Worm (Caenorhabditis elegans) whole organism, young adult: ENCODE measurements around the gene srh-174.

Experiments used
- F23B12.7 ChIP-seq: sonication (generic microtip); optimal IDR thresholded peaks from 2 replicates; lab custom pipeline; 2017; ENCODE audit warnings: missing genetic modification characterization, mild to moderate bottlenecking, missing compliant biosample characterization, antibody characterized with exemption, moderate library complexity; ENCODE audit not compliant: insufficient read depth
- F33H1.4 ChIP-seq: fragments of 200-800 bp; sonication (Bioruptor generic); IDR thresholded peaks from 2 replicates; pipeline ENCODE4 v1.3.6; 2022; ENCODE audit warnings: missing genetic modification reagents, missing genetic modification characterization, missing compliant biosample characterization
- F37B4.10 ChIP-seq: fragments of 200-800 bp; sonication (Bioruptor generic); IDR thresholded peaks from 2 replicates; pipeline ENCODE4 v1.3.6; 2022; ENCODE audit warnings: missing genetic modification characterization, missing compliant biosample characterization
- F55B11.4 ChIP-seq: sonication (generic microtip); optimal IDR thresholded peaks from 2 replicates; lab custom pipeline; 2016; ENCODE audit warnings: missing compliant biosample characterization, missing genetic modification characterization, borderline replicate concordance; ENCODE audit not compliant: insufficient read depth
- K12H6.12 ChIP-seq: fragments of 200-800 bp; sonication (Bioruptor generic); optimal IDR thresholded peaks from 2 replicates; lab custom pipeline; 2018; ENCODE audit warnings: mild to moderate bottlenecking, missing genetic modification characterization, missing compliant biosample characterization
- akir-1 ChIP-seq: fragments of 200-800 bp; sonication (Bioruptor generic); optimal IDR thresholded peaks from 2 replicates; lab custom pipeline; 2018; ENCODE audit warnings: mild to moderate bottlenecking, missing genetic modification characterization, moderate library complexity, missing compliant biosample characterization
- aptf-2 ChIP-seq: fragments of 200-800 bp; sonication (Bioruptor generic); conservative IDR thresholded peaks from 2 replicates; pipeline ENCODE4 v1.3.6; 2022; ENCODE audit warnings: missing genetic modification reagents, missing genetic modification characterization, missing compliant biosample characterization
- attf-3 ChIP-seq: fragments of 200-800 bp; sonication (Bioruptor generic); conservative IDR thresholded peaks from 2 replicates; pipeline ENCODE4 v1.3.6; 2022; ENCODE audit warnings: missing genetic modification reagents, missing genetic modification characterization, missing compliant biosample characterization
- bed-2 ChIP-seq: fragments of 200-800 bp; sonication (Bioruptor generic); IDR thresholded peaks from 2 replicates; pipeline ENCODE4 v1.3.6; 2022; ENCODE audit warnings: missing genetic modification reagents, missing genetic modification characterization, missing compliant biosample characterization
- ccch-3 ChIP-seq: fragments of 200-800 bp; sonication (Bioruptor generic); optimal IDR thresholded peaks from 2 replicates; lab custom pipeline; 2018; ENCODE audit warnings: mild to moderate bottlenecking, missing genetic modification characterization, missing compliant biosample characterization
- ceh-40 ChIP-seq: fragments of 200-800 bp; sonication (Bioruptor generic); IDR thresholded peaks from 2 replicates; pipeline ENCODE4 v1.3.6; 2022; ENCODE audit warnings: missing genetic modification characterization, missing compliant biosample characterization
- dpl-1 ChIP-seq: fragments of 150-350 bp; optimal IDR thresholded peaks from 2 replicates; lab custom pipeline; 2014; ENCODE audit warnings: missing biosample characterization, missing genetic modification reagents, missing genetic modification characterization
- egl-18 ChIP-seq: fragments of 200-800 bp; sonication (Bioruptor generic); IDR thresholded peaks from 2 replicates; pipeline ENCODE4 v1.3.6; 2022; ENCODE audit warnings: missing genetic modification reagents, missing genetic modification characterization, missing compliant biosample characterization
- egrh-3 ChIP-seq: fragments of 200-800 bp; sonication (Bioruptor generic); IDR thresholded peaks from 2 replicates; pipeline ENCODE4 v1.3.6; 2022; ENCODE audit warnings: missing genetic modification reagents, missing genetic modification characterization, missing compliant biosample characterization
- ekl-4 ChIP-seq: fragments of 200-800 bp; sonication (Bioruptor generic); IDR thresholded peaks from 2 replicates; pipeline ENCODE4 v1.3.6; 2022; ENCODE audit warnings: missing genetic modification reagents, missing genetic modification characterization, missing compliant biosample characterization
- hlh-12 ChIP-seq: sonication (generic microtip); optimal IDR thresholded peaks from 2 replicates; lab custom pipeline; 2016; ENCODE audit warnings: missing genetic modification characterization, missing compliant biosample characterization
- hsf-1 ChIP-seq: fragments of 200-800 bp; sonication (Bioruptor generic); IDR thresholded peaks from 2 replicates; pipeline ENCODE4 v1.3.6; 2022; ENCODE audit warnings: missing genetic modification reagents, missing genetic modification characterization, missing compliant biosample characterization
- lir-1 ChIP-seq: fragments of 200-800 bp; sonication (Bioruptor generic); conservative IDR thresholded peaks from 2 replicates; pipeline ENCODE4 v1.3.6; 2022; ENCODE audit warnings: missing genetic modification reagents, missing genetic modification characterization, missing compliant biosample characterization
- madf-3 ChIP-seq: fragments of 200-800 bp; sonication (Bioruptor generic); IDR thresholded peaks from 2 replicates; pipeline ENCODE4 v1.3.6; 2022; ENCODE audit warnings: missing genetic modification reagents, missing genetic modification characterization, missing compliant biosample characterization
- mel-28 ChIP-seq: sonication (generic microtip); optimal IDR thresholded peaks from 2 replicates; lab custom pipeline; 2016; ENCODE audit warnings: borderline replicate concordance, mild to moderate bottlenecking, missing genetic modification characterization, missing compliant biosample characterization
- mes-4 ChIP-seq: sonication (generic microtip); optimal IDR thresholded peaks from 2 replicates; lab custom pipeline; 2016; ENCODE audit warnings: missing genotype, missing genetic modification characterization, missing compliant biosample characterization
- nfyb-1 ChIP-seq: fragments of 200-800 bp; sonication (Bioruptor generic); IDR thresholded peaks from 2 replicates; pipeline ENCODE4 v1.3.6; 2022; ENCODE audit warnings: missing genetic modification reagents, missing genetic modification characterization, missing compliant biosample characterization
- nhr-90 ChIP-seq: sonication (generic microtip); optimal IDR thresholded peaks from 2 replicates; lab custom pipeline; 2016; ENCODE audit warnings: missing genotype, mild to moderate bottlenecking, missing genetic modification characterization, missing compliant biosample characterization
- repo-1 ChIP-seq: sonication (generic microtip); optimal IDR thresholded peaks from 2 replicates; lab custom pipeline; 2017; ENCODE audit warnings: mild to moderate bottlenecking, missing genetic modification characterization, missing compliant biosample characterization
- sdz-38 ChIP-seq: sonication (generic microtip); optimal IDR thresholded peaks from 2 replicates; lab custom pipeline; 2016; ENCODE audit warnings: missing genotype, missing genetic modification characterization, missing compliant biosample characterization
- sea-2 ChIP-seq: fragments of 200-800 bp; sonication (Bioruptor generic); IDR thresholded peaks from 2 replicates; pipeline ENCODE4 v1.3.6; 2022; ENCODE audit warnings: missing genetic modification characterization, missing compliant biosample characterization
- snpc-3.4 ChIP-seq: sonication (generic microtip); optimal IDR thresholded peaks from 2 replicates; lab custom pipeline; 2017; ENCODE audit warnings: missing genetic modification characterization, mild to moderate bottlenecking, missing compliant biosample characterization, antibody characterized with exemption, moderate library complexity, missing genotype, missing genetic modification reagents
- snpc-4 ChIP-seq, 5 experiments: fragments of 150-350 bp in 1 of 5; sonication (generic microtip) in 4 of 5; optimal IDR thresholded peaks; 2 replicates each; lab custom pipeline; 2014 to 2018; ENCODE audit warnings: missing genetic modification characterization in 5 of 5, missing biosample characterization in 3 of 5, antibody characterized with exemption in 2 of 5, mild to moderate bottlenecking in 2 of 5, missing compliant biosample characterization in 2 of 5, missing genotype in 2 of 5, moderate library complexity in 2 of 5, missing genetic modification reagents in 1 of 5
- tbx-9 ChIP-seq: sonication (generic microtip); optimal IDR thresholded peaks from 2 replicates; lab custom pipeline; 2016; ENCODE audit warnings: borderline replicate concordance, missing genetic modification characterization, inconsistent platforms, missing compliant biosample characterization
- unc-62 ChIP-seq: fragments of 150-350 bp; optimal IDR thresholded peaks from 2 replicates; lab custom pipeline; 2014; ENCODE audit warnings: missing biosample characterization, missing genetic modification reagents, missing genetic modification characterization
- zfh-2 ChIP-seq: fragments of 200-800 bp; sonication (Bioruptor generic); conservative IDR thresholded peaks from 2 replicates; pipeline ENCODE4 v1.3.6; 2022; ENCODE audit warnings: missing genetic modification reagents, missing genetic modification characterization, missing compliant biosample characterization
- ztf-22 ChIP-seq: fragments of 200-800 bp; sonication (Bioruptor generic); optimal IDR thresholded peaks from 2 replicates; lab custom pipeline; 2018; ENCODE audit warnings: mild to moderate bottlenecking, missing genetic modification characterization, moderate library complexity, missing compliant biosample characterization
- ztf-26 ChIP-seq: sonication (generic microtip); optimal IDR thresholded peaks from 2 replicates; lab custom pipeline; 2017; ENCODE audit warnings: missing genetic modification characterization, missing compliant biosample characterization

srh-174 gene

DNA sequence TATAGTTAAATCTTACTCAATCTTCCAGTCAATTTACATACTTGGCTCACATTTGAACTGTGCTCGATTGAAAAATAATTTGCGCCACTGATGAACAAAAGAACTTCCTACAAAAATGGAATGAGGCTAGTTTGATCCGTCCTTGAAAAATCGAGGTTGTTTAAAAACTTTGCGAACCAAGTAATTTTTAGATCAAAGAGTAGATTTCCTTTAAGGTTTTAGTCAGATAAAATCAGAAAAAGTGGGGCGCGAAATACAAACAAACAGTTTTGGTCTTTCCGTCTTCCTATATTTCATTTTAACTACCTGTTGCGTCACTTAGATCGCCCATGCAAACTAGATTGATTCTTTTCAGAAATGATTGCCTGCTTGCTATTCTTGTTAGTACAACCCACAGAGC lies 23.3 kb downstream of the srh-174 start, which contains the start of gene Y68A4A.10:
TSS of gene Y68A4A.10 (plus strand) at position 301 of the 400 bp plus-strand sequence.
- TF ChIP-seq egl-18 (GFP tag; lab: Robert Waterston, UW) (no peak), F23B12.7 (no peak)

DNA sequence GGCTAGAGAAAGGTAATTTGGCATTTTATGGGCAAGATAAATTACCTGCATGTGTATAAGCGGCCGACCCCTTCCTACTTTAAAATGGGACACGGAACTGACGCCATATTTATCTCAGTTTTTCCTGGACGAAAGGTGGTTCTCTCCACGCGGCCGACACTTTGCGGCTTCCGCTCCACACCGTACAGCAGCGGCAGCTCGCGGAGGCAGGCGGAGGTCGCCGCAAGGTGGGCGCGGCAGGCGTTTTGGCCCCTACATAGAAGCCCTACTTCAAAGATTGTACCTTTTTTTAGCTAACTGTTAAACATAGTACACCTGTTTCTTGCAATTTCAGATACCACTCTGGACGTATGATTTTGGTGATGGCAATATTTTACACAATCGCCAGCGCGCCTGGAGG lies 27.9 kb downstream of the srh-174 start:
- TF ChIP-seq zfh-2 (GFP tag; lab: Robert Waterston, UW) (peak; percentile 92), attf-3 (GFP tag; lab: Robert Waterston, UW) (0 out of 2 replicates have a peak, but pooled peaks have one; percentile 11), madf-3 (0 out of 2 replicates have a peak, but pooled peaks have one; percentile 48), snpc-4 (GFP tag; optimal IDR thresholded peaks at IDR 0.05; lab: Kevin White, UChicago) (no peak), snpc-4 (tag; optimal IDR thresholded peaks at IDR 0.05; lab: Kevin White, UChicago) (peak in 1 of 4 experiments; percentile 31), bed-2 (GFP tag; lab: Robert Waterston, UW) (no peak)

DNA sequence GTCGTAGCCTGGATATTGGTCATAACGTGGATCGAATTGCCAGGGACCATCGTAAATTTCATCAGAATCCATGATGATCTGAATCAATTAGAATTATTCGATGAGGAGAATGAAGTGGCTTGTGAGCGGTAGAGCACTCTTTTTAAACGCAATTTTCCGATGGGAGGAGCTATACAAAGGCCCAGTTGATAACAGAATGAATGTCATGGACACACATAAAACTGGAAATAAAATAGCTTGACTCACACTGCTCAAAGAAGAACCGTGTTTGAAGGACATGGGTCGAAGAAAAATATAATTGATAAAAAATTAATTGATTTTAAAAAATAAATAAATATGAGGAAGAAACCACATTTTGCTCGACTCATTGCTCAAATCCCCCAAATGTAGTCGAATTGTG lies 29.5 kb downstream of the srh-174 start, which contains the start of gene Y68A4A.13:
TSS of gene Y68A4A.13 (minus strand) at position 101 of the 400 bp plus-strand sequence.
- TF ChIP-seq ztf-26 (tag; lab: Kevin White, UChicago) (no peak), unc-62 (GFP tag; lab: Kevin White, UChicago) (no peak), F33H1.4 (no peak), ekl-4 (GFP tag; lab: Robert Waterston, UW) (no peak), bed-2 (GFP tag; lab: Robert Waterston, UW) (no peak), mel-28 (tag; lab: Kevin White, UChicago) (no peak), aptf-2 (no peak), dpl-1 (GFP tag; lab: Kevin White, UChicago) (no peak), ccch-3 (GFP tag; lab: Kevin White, UChicago) (no peak), tbx-9 (tag; lab: Kevin White, UChicago) (no peak), ceh-40 (GFP tag; lab: Robert Waterston, UW) (no peak), nhr-90 (tag; lab: Kevin White, UChicago) (no peak), sea-2 (GFP tag; lab: Robert Waterston, UW) (no peak), hsf-1 (GFP tag; lab: Robert Waterston, UW) (no peak), lir-1 (GFP tag; lab: Robert Waterston, UW) (no peak), akir-1 (no peak), K12H6.12 (tag; lab: Kevin White, UChicago) (no peak)

DNA sequence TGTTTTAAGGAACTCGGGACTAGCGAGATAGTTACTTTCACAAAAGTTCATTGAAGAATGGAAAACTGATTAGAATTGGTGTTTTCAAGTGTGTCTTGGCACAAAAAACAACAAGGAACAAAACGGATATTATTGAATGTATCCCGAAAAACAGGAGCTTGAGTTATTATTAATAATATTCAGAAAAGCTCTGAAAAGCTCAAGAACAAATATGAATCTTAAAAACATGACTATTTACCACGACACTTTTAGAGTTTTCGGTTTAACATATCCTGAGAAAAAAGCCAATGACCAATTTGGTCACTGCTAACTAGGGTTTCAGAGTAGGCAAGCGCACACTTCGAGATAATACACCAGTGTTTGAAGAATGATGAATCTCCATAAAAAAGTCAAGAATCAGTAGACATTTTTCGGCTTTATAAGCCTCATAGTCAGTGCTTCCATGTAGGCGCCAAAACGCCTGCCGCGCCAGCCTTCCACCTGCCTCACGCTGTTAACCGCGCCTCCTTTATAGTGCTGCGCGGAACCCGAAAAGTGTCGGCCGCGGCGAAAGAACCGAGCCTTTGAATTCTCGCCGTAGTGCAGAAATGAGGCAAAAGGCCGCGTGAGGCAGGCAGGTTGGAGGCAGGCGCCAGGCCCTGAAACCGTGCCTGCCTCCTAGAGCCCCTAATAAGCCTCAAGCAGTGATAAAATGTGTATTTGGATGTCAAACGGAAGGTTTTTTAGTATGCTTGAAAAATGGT lies 33.6 kb downstream of the srh-174 start, which contains the start of gene srh-236:
TSS of gene srh-236 (minus strand) at position 51 of the 743 bp plus-strand sequence.
- TF ChIP-seq F37B4.10 (GFP tag; lab: Robert Waterston, UW) (0 out of 2 replicates have a peak, but pooled peaks have one; percentile 54), snpc-4 (GFP tag; optimal IDR thresholded peaks at IDR 0.05; lab: Kevin White, UChicago) (no peak), snpc-4 (tag; optimal IDR thresholded peaks at IDR 0.05; lab: Kevin White, UChicago) (peak in 2 of 4 experiments; percentile 35), nfyb-1 (no peak), egrh-3 (GFP tag; lab: Robert Waterston, UW) (peak; percentile 45; the same call in 1 of the 2 replicates), snpc-3.4 (tag; lab: Kevin White, UChicago) (no peak)

DNA sequence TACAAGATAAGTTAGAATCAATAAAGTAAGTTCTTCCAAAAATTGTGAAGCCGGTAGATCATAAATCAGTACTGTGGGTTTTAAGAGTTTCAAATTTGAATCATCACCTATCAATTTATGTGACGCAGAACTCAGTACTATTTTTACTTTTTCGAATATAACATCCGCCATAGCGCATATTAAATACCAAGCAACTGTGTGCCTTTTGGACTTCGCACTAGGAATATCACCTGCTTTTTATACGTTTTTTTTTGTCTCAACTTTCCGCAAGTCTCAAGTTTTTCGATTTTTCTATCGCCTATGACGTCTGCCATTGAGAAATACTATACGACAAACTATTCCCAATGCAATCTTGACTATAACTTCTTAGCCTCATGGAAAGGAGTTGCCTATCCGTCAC lies 34.2 kb downstream of the srh-174 start, which contains the start of gene srh-113:
TSS of gene srh-113 (plus strand) at position 301 of the 400 bp plus-strand sequence.
- TF ChIP-seq ztf-22 = no peak
- TF ChIP-seq nhr-90 (tag; lab: Kevin White, UChicago) = no peak
- no peak for TF ChIP-seq akir-1
- no peak for TF ChIP-seq F37B4.10 (GFP tag; lab: Robert Waterston, UW)
- TF ChIP-seq nfyb-1 = no peak
- TF ChIP-seq repo-1 (tag; lab: Kevin White, UChicago) = no peak
- no peak for TF ChIP-seq K12H6.12 (tag; lab: Kevin White, UChicago)
- TF ChIP-seq mes-4 (tag; lab: Kevin White, UChicago) = no peak
- no peak for TF ChIP-seq sea-2 (GFP tag; lab: Robert Waterston, UW)
- TF ChIP-seq F55B11.4 (tag; lab: Kevin White, UChicago) = no peak
- TF ChIP-seq sdz-38 (tag; lab: Kevin White, UChicago) = no peak
- TF ChIP-seq snpc-4 (GFP tag; optimal IDR thresholded peaks at IDR 0.05; lab: Kevin White, UChicago) = no peak
- no peak for TF ChIP-seq snpc-4 (tag; optimal IDR thresholded peaks at IDR 0.05; lab: Kevin White, UChicago)
- no peak for TF ChIP-seq hlh-12 (tag; lab: Kevin White, UChicago)
